Worm (Caenorhabditis elegans): Measurements from ENCODE around the gene fbxa-151.

- TF ChIP-seq pat-9 (tag; optimal IDR thresholded peaks at IDR 0.05) (no peak), ceh-22 (tag; optimal IDR thresholded peaks at IDR 0.05) (no peak), nhr-11 (tag; optimal IDR thresholded peaks at IDR 0.05) (no peak), syd-9 (tag; optimal IDR thresholded peaks at IDR 0.05) (no peak), fkh-6 (tag; optimal IDR thresholded peaks at IDR 0.05) (no peak), lin-11 (tag; optimal IDR thresholded peaks at IDR 0.05) (no peak), dmd-4 (tag; optimal IDR thresholded peaks at IDR 0.05; ENCODE audit: borderline replicate concordance) (no peak), unc-86 (tag; optimal IDR thresholded peaks at IDR 0.05) (no peak), nfya-1 (tag; optimal IDR thresholded peaks at IDR 0.05) (no peak), pha-4 (tag; optimal IDR thresholded peaks at IDR 0.05) (no peak), F13H6.1 (tag; optimal IDR thresholded peaks at IDR 0.05) (no peak), pha-2 (tag; optimal IDR thresholded peaks at IDR 0.05) (no peak)
Observed at ce11 chrIII:1271378-1271926, 4.8 kb upstream of the fbxa-151 start, which contains the start of gene fbxa-31.
